Worm (Caenorhabditis elegans) whole organism, L3 larva: ENCODE measurements around the gene cls-2.

Experiments
- ceh-28 ChIP-seq: fragments of 150-350 bp; optimal IDR thresholded peaks from 2 replicates; lab custom pipeline; 2014; ENCODE audit warnings: missing biosample characterization, missing genetic modification reagents, missing genetic modification characterization
- ceh-82 ChIP-seq: fragments of 150-350 bp; optimal IDR thresholded peaks from 2 replicates; lab custom pipeline; 2014; ENCODE audit warnings: missing biosample characterization, missing genetic modification characterization
- elt-1 ChIP-seq: fragments of 150-350 bp; optimal IDR thresholded peaks from 2 replicates; lab custom pipeline; 2014; ENCODE audit warnings: missing biosample characterization, missing genetic modification characterization
- elt-2 ChIP-seq: sonication (generic microtip); optimal IDR thresholded peaks from 2 replicates; lab custom pipeline; 2016; ENCODE audit warnings: missing genetic modification reagents, mild to moderate bottlenecking, missing genetic modification characterization, missing compliant biosample characterization
- elt-3 ChIP-seq, 3 experiments: fragments of 150-350 bp in 1 of 3; sonication (generic microtip) in 2 of 3; optimal IDR thresholded peaks; 2 replicates in 2 of 3; 4 replicates in 1 of 3; lab custom pipeline; 2014 to 2017; ENCODE audit warnings: missing biosample characterization in 3 of 3, missing genetic modification characterization in 3 of 3
- hmg-11 ChIP-seq: sonication (generic microtip); optimal IDR thresholded peaks from 2 replicates; lab custom pipeline; 2016; ENCODE audit warnings: missing genetic modification characterization, missing compliant biosample characterization
- jun-1 ChIP-seq: fragments of 150-350 bp; optimal IDR thresholded peaks from 2 replicates; lab custom pipeline; 2014; ENCODE audit warnings: missing biosample characterization, missing genetic modification reagents, missing genetic modification characterization
- lin-39 ChIP-seq: fragments of 150-350 bp; optimal IDR thresholded peaks from 2 replicates; lab custom pipeline; 2018; ENCODE audit warnings: missing biosample characterization, missing genetic modification reagents, missing genetic modification characterization
- nhr-237 ChIP-seq: fragments of 150-350 bp; optimal IDR thresholded peaks from 2 replicates; lab custom pipeline; 2014; ENCODE audit warnings: missing biosample characterization, missing genetic modification characterization
- pha-4 ChIP-seq: fragments of 150-350 bp; optimal IDR thresholded peaks from 2 replicates; lab custom pipeline; 2014; ENCODE audit warnings: missing biosample characterization, missing genetic modification reagents, missing genetic modification characterization
- skn-1 ChIP-seq: fragments of 150-350 bp; optimal IDR thresholded peaks from 2 replicates; lab custom pipeline; 2014; ENCODE audit warnings: missing biosample characterization, missing genetic modification characterization
- unc-39 ChIP-seq: sonication (generic microtip); optimal IDR thresholded peaks from 4 replicates; lab custom pipeline; 2017; ENCODE audit warnings: missing biosample characterization, missing genetic modification characterization
- zag-1 ChIP-seq: fragments of 150-350 bp; optimal IDR thresholded peaks from 2 replicates; lab custom pipeline; 2014; ENCODE audit warnings: missing biosample characterization, missing genetic modification characterization

DNA sequence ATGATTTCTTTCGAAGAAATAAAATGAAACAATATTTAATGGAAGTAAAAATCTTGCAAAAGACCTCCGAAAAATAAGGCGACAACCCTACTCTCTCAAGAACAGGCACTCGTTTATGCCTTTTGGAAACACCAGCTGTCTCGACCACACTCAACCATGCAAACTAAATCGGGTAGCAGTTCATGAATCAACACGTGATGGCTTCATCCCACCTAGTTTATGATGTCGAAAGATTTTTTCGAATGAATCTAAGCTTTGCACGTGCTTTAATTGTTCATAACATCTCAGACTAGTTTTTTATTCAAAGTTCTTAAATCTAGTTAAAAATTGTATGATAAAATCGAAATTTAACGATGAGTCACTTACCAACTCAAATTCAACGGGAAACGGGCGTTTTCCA, 1.6 kb upstream of the cls-2 start:
- TF ChIP-seq ceh-28 (tag; lab: Kevin White, UChicago) (no peak), hmg-11 (tag; lab: Kevin White, UChicago) (no peak), jun-1 (tag; lab: Kevin White, UChicago) (no peak), zag-1 (tag; lab: Kevin White, UChicago) (no peak), skn-1 (tag; lab: Kevin White, UChicago) (no peak), elt-1 (no peak), pha-4 (tag; lab: Kevin White, UChicago) (no peak), ceh-82 (no peak), nhr-237 (tag; lab: Kevin White, UChicago) (no peak), elt-2 (tag; lab: Kevin White, UChicago) (no peak), unc-39 (no peak), lin-39 (no peak), elt-3 (tag; optimal IDR thresholded peaks at IDR 0.05; lab: Kevin White, UChicago) (no peak)
